Fruit fly (Drosophila melanogaster) S2 (cell line): ENCODE results near the gene Dic1.

ENCODE experiments used
- CG8478 ChIP-seq: fragments of >200 bp; optimal IDR thresholded peaks from 2 replicates; lab custom pipeline; 2018
- CTCF ChIP-seq, 2 experiments: fragments of >200 bp; optimal IDR thresholded peaks; 2 replicates each; lab custom pipeline; 2018

- TF ChIP-seq CG8478 (lab: Kevin White, UChicago) (no peak), CTCF (optimal IDR thresholded peaks at IDR 0.05; lab: Kevin White, UChicago) (no peak)
Observed at dm6 chr3R:13400902-13401721, 36.4 kb downstream of the Dic1 start.
